Fruit fly (Drosophila melanogaster) whole organism, embryonic: Measurements from ENCODE around the gene pigs.

Experiments used
- Atf6 ChIP-seq: fragments of 200-800 bp; sonication (Bioruptor generic); IDR thresholded peaks from 2 replicates; pipeline ENCODE4 v1.3.6; 2022; ENCODE audit warnings: missing biosample characterization, missing genetic modification characterization
- Bgb ChIP-seq: fragments of 200-800 bp; sonication (Bioruptor generic); IDR thresholded peaks from 2 replicates; pipeline ENCODE4 v1.3.6; 2022; ENCODE audit warnings: missing biosample characterization, missing genetic modification characterization; ENCODE audit not compliant: partially characterized antibody
- CG10274 ChIP-seq: fragments of 200-800 bp; sonication (Bioruptor generic); optimal IDR thresholded peaks from 3 replicates; lab custom pipeline; 2017; ENCODE audit warnings: missing biosample characterization, mild to moderate bottlenecking, missing genetic modification characterization
- CG11398 ChIP-seq: fragments of 200-800 bp; sonication (Bioruptor generic); optimal IDR thresholded peaks from 2 replicates; lab custom pipeline; 2016; ENCODE audit warnings: missing biosample characterization, missing genetic modification characterization
- CG11504 ChIP-seq: fragments of 200-800 bp; sonication (Bioruptor generic); optimal IDR thresholded peaks from 3 replicates; lab custom pipeline; 2019; ENCODE audit warnings: missing biosample characterization, mild to moderate bottlenecking, missing genetic modification characterization, moderate library complexity
- CG11696 ChIP-seq: fragments of 200-800 bp; sonication (Bioruptor generic); IDR thresholded peaks from 2 replicates; pipeline ENCODE4 v1.3.6; 2022; ENCODE audit warnings: missing biosample characterization, missing genetic modification characterization
- CG12299 ChIP-seq: fragments of 200-800 bp; sonication (Bioruptor generic); optimal IDR thresholded peaks from 2 replicates; lab custom pipeline; 2018; ENCODE audit warnings: missing biosample characterization, mild to moderate bottlenecking, missing genetic modification characterization
- CG15514 ChIP-seq: fragments of 200-800 bp; sonication (Bioruptor generic); optimal IDR thresholded peaks from 3 replicates; lab custom pipeline; 2017; ENCODE audit warnings: missing biosample characterization, missing genetic modification characterization, mild to moderate bottlenecking, moderate library complexity, missing genetic modification reagents
- CG17385 ChIP-seq: fragments of 200-800 bp; sonication (Bioruptor generic); optimal IDR thresholded peaks from 3 replicates; lab custom pipeline; 2018; ENCODE audit warnings: missing biosample characterization, mild to moderate bottlenecking, missing genetic modification characterization
- CG31388 ChIP-seq: fragments of 200-800 bp; sonication (Bioruptor generic); optimal IDR thresholded peaks from 2 replicates; lab custom pipeline; 2016; ENCODE audit warnings: missing biosample characterization, missing genetic modification characterization
- CG31441 ChIP-seq: fragments of 200-800 bp; sonication (Bioruptor generic); IDR thresholded peaks from 2 replicates; pipeline ENCODE4 v1.3.6; 2022; ENCODE audit warnings: missing biosample characterization, missing genetic modification characterization
- CG42726 ChIP-seq: fragments of 200-800 bp; sonication (Bioruptor generic); IDR thresholded peaks from 2 replicates; pipeline ENCODE4 v1.3.6; 2022; ENCODE audit warnings: missing biosample characterization, missing genetic modification characterization; ENCODE audit not compliant: partially characterized antibody
- CG4360 ChIP-seq: fragments of 200-800 bp; sonication (Bioruptor generic); IDR thresholded peaks from 2 replicates; pipeline ENCODE4 v1.3.6; 2022; ENCODE audit warnings: missing biosample characterization, missing genetic modification characterization
- CG7745 ChIP-seq: fragments of 200-800 bp; sonication (Bioruptor generic); optimal IDR thresholded peaks from 2 replicates; lab custom pipeline; 2018; ENCODE audit warnings: missing biosample characterization, mild to moderate bottlenecking, missing genetic modification characterization, moderate library complexity
- CG9876 ChIP-seq: fragments of 200-800 bp; sonication (Bioruptor generic); optimal IDR thresholded peaks from 2 replicates; lab custom pipeline; 2016; ENCODE audit warnings: missing biosample characterization, missing genetic modification characterization
- Dll ChIP-seq: fragments of 200-800 bp; sonication (Bioruptor generic); IDR thresholded peaks from 4 replicates; pipeline ENCODE4 v1.3.6; 2022; ENCODE audit warnings: missing biosample characterization, missing genetic modification characterization; ENCODE audit not compliant: partially characterized antibody
- Gug ChIP-seq: fragments of 200-800 bp; sonication (Bioruptor generic); IDR thresholded peaks from 4 replicates; pipeline ENCODE4 v1.3.6; 2022; ENCODE audit warnings: missing biosample characterization, missing genetic modification characterization
- HmgZ ChIP-seq: fragments of 200-800 bp; sonication (Bioruptor generic); optimal IDR thresholded peaks from 2 replicates; lab custom pipeline; 2018; ENCODE audit warnings: missing biosample characterization, mild to moderate bottlenecking, missing genetic modification characterization
- Hmr ChIP-seq: fragments of 200-800 bp; sonication (Bioruptor generic); optimal IDR thresholded peaks from 3 replicates; lab custom pipeline; 2017; ENCODE audit warnings: mild to moderate bottlenecking, missing biosample characterization, missing genetic modification reagents, missing genetic modification characterization
- ac ChIP-seq: fragments of 200-800 bp; sonication (Bioruptor generic); optimal IDR thresholded peaks from 3 replicates; lab custom pipeline; 2017; ENCODE audit warnings: missing biosample characterization, mild to moderate bottlenecking, missing genetic modification characterization
- bsh ChIP-seq, 2 experiments: fragments of 200-800 bp; sonication (Bioruptor generic); optimal IDR thresholded peaks; 2 replicates each; lab custom pipeline; 2017 to 2018; ENCODE audit warnings: mild to moderate bottlenecking in 2 of 2, missing biosample characterization in 2 of 2, missing genetic modification characterization in 2 of 2, moderate library complexity in 1 of 2
- chif ChIP-seq, 2 experiments: fragments of 200-800 bp; sonication (Bioruptor generic); optimal IDR thresholded peaks; 3 replicates each; lab custom pipeline; 2016; ENCODE audit warnings: missing biosample characterization in 2 of 2, missing genetic modification characterization in 2 of 2
- dati ChIP-seq: fragments of 200-800 bp; sonication (Bioruptor generic); IDR thresholded peaks from 2 replicates; pipeline ENCODE4 v1.3.6; 2022; ENCODE audit warnings: missing biosample characterization, missing genetic modification characterization
- dimm ChIP-seq: fragments of 200-800 bp; sonication (Bioruptor generic); IDR thresholded peaks from 2 replicates; pipeline ENCODE4 v1.3.6; 2022; ENCODE audit warnings: missing biosample characterization, missing genetic modification characterization
- dmrt99B ChIP-seq: fragments of 200-800 bp; sonication (Bioruptor generic); optimal IDR thresholded peaks from 2 replicates; lab custom pipeline; 2018; ENCODE audit warnings: missing biosample characterization, mild to moderate bottlenecking, missing genetic modification characterization, moderate library complexity
- dysf ChIP-seq: fragments of 200-800 bp; sonication (Bioruptor generic); IDR thresholded peaks from 3 replicates; pipeline ENCODE4 v1.3.6; 2022; ENCODE audit warnings: missing biosample characterization, missing genetic modification characterization
- eyg ChIP-seq: fragments of 200-800 bp; sonication (Bioruptor generic); optimal IDR thresholded peaks from 3 replicates; lab custom pipeline; 2016; ENCODE audit warnings: missing biosample characterization, missing genetic modification characterization
- fru ChIP-seq: fragments of >200 bp; optimal IDR thresholded peaks from 2 replicates; lab custom pipeline; 2017
- hkb ChIP-seq, 2 experiments: fragments of 200-800 bp in 1 of 2; fragments of >200 bp in 1 of 2; sonication (Bioruptor generic) in 1 of 2; IDR thresholded peaks in 1 of 2; optimal IDR thresholded peaks in 1 of 2; 2 replicates each; pipeline versions ENCODE4 v1.3.6 to Lab custom; 2017 to 2022; ENCODE audit warnings: missing biosample characterization in 1 of 2, missing genetic modification characterization in 1 of 2
- kni ChIP-seq: fragments of 200-800 bp; sonication (Bioruptor generic); optimal IDR thresholded peaks from 3 replicates; lab custom pipeline; 2017; ENCODE audit warnings: mild to moderate bottlenecking, missing biosample characterization, missing genetic modification reagents, missing genetic modification characterization
- knrl ChIP-seq: fragments of 200-800 bp; sonication (Bioruptor generic); IDR thresholded peaks from 3 replicates; pipeline ENCODE4 v1.3.6; 2022; ENCODE audit warnings: missing biosample characterization, missing genetic modification characterization; ENCODE audit not compliant: partially characterized antibody
- lilli ChIP-seq: fragments of 200-800 bp; sonication (Bioruptor generic); optimal IDR thresholded peaks from 3 replicates; lab custom pipeline; 2016; ENCODE audit warnings: missing biosample characterization, missing genetic modification characterization
- mam ChIP-seq: fragments of 200-800 bp; sonication (Bioruptor generic); optimal IDR thresholded peaks from 3 replicates; lab custom pipeline; 2016; ENCODE audit warnings: missing biosample characterization, missing genetic modification characterization
- nau ChIP-seq: fragments of 200-800 bp; sonication (Bioruptor generic); optimal IDR thresholded peaks from 3 replicates; lab custom pipeline; 2017; ENCODE audit warnings: missing biosample characterization, mild to moderate bottlenecking, missing genetic modification characterization, missing genetic modification reagents
- pho ChIP-seq: fragments of 200-800 bp; sonication (Bioruptor generic); optimal IDR thresholded peaks from 2 replicates; lab custom pipeline; 2016; ENCODE audit warnings: missing biosample characterization, missing genetic modification characterization
- pros ChIP-seq: fragments of 200-800 bp; sonication (Bioruptor generic); optimal IDR thresholded peaks from 3 replicates; lab custom pipeline; 2019; ENCODE audit warnings: missing biosample characterization, mild to moderate bottlenecking, missing genetic modification characterization, moderate library complexity
- ranshi ChIP-seq: fragments of 200-800 bp; sonication (Bioruptor generic); IDR thresholded peaks from 2 replicates; pipeline ENCODE4 v1.3.6; 2022; ENCODE audit warnings: missing biosample characterization, missing genetic modification characterization
- run ChIP-seq: fragments of 200-800 bp; sonication (Bioruptor generic); optimal IDR thresholded peaks from 3 replicates; lab custom pipeline; 2018; ENCODE audit warnings: missing biosample characterization, mild to moderate bottlenecking, missing genetic modification characterization
- sd ChIP-seq: fragments of 200-800 bp; sonication (Bioruptor generic); optimal IDR thresholded peaks from 3 replicates; lab custom pipeline; 2018; ENCODE audit warnings: missing biosample characterization, mild to moderate bottlenecking, missing genetic modification characterization, moderate library complexity
- trh ChIP-seq: fragments of 200-800 bp; sonication (Bioruptor generic); optimal IDR thresholded peaks from 2 replicates; lab custom pipeline; 2016; ENCODE audit warnings: missing biosample characterization, missing genetic modification characterization
- ttk ChIP-seq: fragments of 200-800 bp; sonication (Bioruptor generic); IDR thresholded peaks from 2 replicates; pipeline ENCODE4 v2.1.2; 2022; ENCODE audit warnings: missing biosample characterization, missing genetic modification characterization
- twi ChIP-seq: fragments of 200-800 bp; optimal IDR thresholded peaks from 2 replicates; lab custom pipeline; 2019; ENCODE audit warnings: missing biosample characterization, mild to moderate bottlenecking, missing genetic modification characterization, moderate library complexity
- vnd ChIP-seq: fragments of 200-800 bp; sonication (Bioruptor generic); IDR thresholded peaks from 3 replicates; pipeline ENCODE4 v1.3.6; 2022; ENCODE audit warnings: missing biosample characterization, missing genetic modification characterization; ENCODE audit not compliant: partially characterized antibody

The pigs gene

dm6 chrX:6654198-6654831 is 54.5 kb downstream of the pigs start, which contains the start of the genes CG3226 and Cdc7 (continued):
- TF ChIP-seq Gug (GFP tag; lab: Robert Waterston, UW), result no peak; the same call in 3 of the 4 replicates
- TF ChIP-seq CG31441 (GFP tag; lab: Robert Waterston, UW), result peak; percentile 76
- TF ChIP-seq Atf6, result peak; percentile 55; the same call in 1 of the 2 replicates
- TF ChIP-seq pros (GFP tag; lab: Kevin White, UChicago), result no peak
- TF ChIP-seq eyg (GFP tag; lab: Kevin White, UChicago), result peak; percentile 17
- TF ChIP-seq chif (GFP tag; optimal IDR thresholded peaks at IDR 0.05; lab: Kevin White, UChicago), result peak; percentile 18 to 49
- TF ChIP-seq CG12299 (tag; lab: Kevin White, UChicago), result peak; percentile 70
- TF ChIP-seq CG11696, result 0 out of 2 replicates have a peak, but pooled peaks have one; percentile 11
- peak; percentile 57 for TF ChIP-seq CG10274 (GFP tag; lab: Kevin White, UChicago)
- 0 out of 2 replicates have a peak, but pooled peaks have one; percentile 35 for TF ChIP-seq dati (GFP tag; lab: Robert Waterston, UW)
- no peak for TF ChIP-seq CG31388 (GFP tag; lab: Kevin White, UChicago)
- peak; percentile 14 for TF ChIP-seq CG7745
- TF ChIP-seq knrl (GFP tag; lab: Robert Waterston, UW), result peak; percentile 75
- peak; percentile 93 for TF ChIP-seq Hmr (GFP tag; lab: Kevin White, UChicago)
- TF ChIP-seq mam (GFP tag; lab: Kevin White, UChicago), result peak; percentile 31
- TF ChIP-seq lilli, result peak; percentile 12
- peak; percentile 67 for TF ChIP-seq dmrt99B (tag; lab: Kevin White, UChicago)
- peak; percentile 56 for TF ChIP-seq ranshi (GFP tag; lab: Robert Waterston, UW)
- peak; percentile 58; the same call in 2 of the 3 replicates for TF ChIP-seq vnd
- TF ChIP-seq dysf (GFP tag; lab: Robert Waterston, UW), result peak; percentile 51; the same call in 1 of the 3 replicates
- no peak for TF ChIP-seq dimm (GFP tag; lab: Robert Waterston, UW)
- TF ChIP-seq CG15514, result peak; percentile 92
- peak; percentile 83 for TF ChIP-seq CG42726 (GFP tag; lab: Robert Waterston, UW)
- peak in 1 of 2 experiments; percentile 52 for TF ChIP-seq bsh (GFP tag; optimal IDR thresholded peaks at IDR 0.05; lab: Kevin White, UChicago)
- TF ChIP-seq fru, result no peak
- TF ChIP-seq CG4360 (GFP tag; lab: Robert Waterston, UW), result 0 out of 2 replicates have a peak, but pooled peaks have one; percentile 8
- peak; percentile 65 for TF ChIP-seq twi (tag; lab: Kevin White, UChicago)
- TF ChIP-seq CG17385 (GFP tag; lab: Kevin White, UChicago), result peak; percentile 74
- TF ChIP-seq HmgZ, result peak; percentile 56
- peak; percentile 65 for TF ChIP-seq CG11504
- peak; percentile 71 for TF ChIP-seq Dll (GFP tag; lab: Robert Waterston, UW)
- TF ChIP-seq ttk, result 0 out of 2 replicates have a peak, but pooled peaks have one; percentile 49
- TF ChIP-seq trh, result peak; percentile 0
- peak; percentile 86 for TF ChIP-seq nau (GFP tag; lab: Kevin White, UChicago)
- TF ChIP-seq CG11398 (GFP tag; lab: Kevin White, UChicago), result no peak
- peak; percentile 58 for TF ChIP-seq pho (GFP tag; lab: Kevin White, UChicago)
- no peak for TF ChIP-seq hkb (optimal IDR thresholded peaks at IDR 0.05; lab: Kevin White, UChicago)
- peak; percentile 41; the same call in 1 of the 2 replicates for TF ChIP-seq hkb (GFP tag; IDR thresholded peaks at IDR 0.05; lab: Robert Waterston, UW)
- no peak for TF ChIP-seq sd (tag; lab: Kevin White, UChicago)
- peak; percentile 49 for TF ChIP-seq CG9876 (GFP tag; lab: Kevin White, UChicago)
- TF ChIP-seq ac (GFP tag; lab: Kevin White, UChicago), result peak; percentile 47
- TF ChIP-seq run (tag; lab: Kevin White, UChicago), result no peak
- TF ChIP-seq Bgb (GFP tag; lab: Robert Waterston, UW), result peak; percentile 87
- TF ChIP-seq kni (GFP tag; lab: Kevin White, UChicago), result peak; percentile 86
